Fruit fly (Drosophila melanogaster) whole organism, larva: Measurements from ENCODE around the gene sad.
A peak's percentile ranks its signal among the peaks of the same experiment; 100 is the strongest.

ENCODE experiments used
- noc ChIP-seq: fragments of 200-800 bp; sonication (Bioruptor generic); optimal IDR thresholded peaks from 3 replicates; lab custom pipeline; 2019; ENCODE audit warnings: missing biosample characterization, mild to moderate bottlenecking, missing genetic modification characterization, moderate library complexity

Gene sad

DNA sequence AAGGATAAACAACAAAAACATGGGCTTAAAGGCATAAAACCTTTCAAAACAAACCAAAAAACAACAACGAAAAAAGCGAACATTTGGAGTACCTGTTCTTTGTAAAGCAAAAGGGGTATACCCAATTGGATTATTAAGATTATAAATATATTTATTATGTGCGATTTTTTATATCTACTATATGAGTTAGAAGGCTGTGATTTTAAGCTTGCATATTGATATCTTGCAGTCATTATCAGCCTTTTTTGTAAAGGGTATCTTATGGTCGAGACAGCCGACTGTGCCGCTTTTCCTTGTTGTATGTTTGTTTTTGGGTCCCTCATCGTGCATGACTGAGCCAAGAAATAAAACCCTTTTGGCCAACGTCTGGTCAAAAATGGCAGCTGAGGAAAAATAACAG lies 4.3 kb upstream of the sad start:
- no peak for TF ChIP-seq noc (tag; lab: Kevin White, UChicago)

DNA sequence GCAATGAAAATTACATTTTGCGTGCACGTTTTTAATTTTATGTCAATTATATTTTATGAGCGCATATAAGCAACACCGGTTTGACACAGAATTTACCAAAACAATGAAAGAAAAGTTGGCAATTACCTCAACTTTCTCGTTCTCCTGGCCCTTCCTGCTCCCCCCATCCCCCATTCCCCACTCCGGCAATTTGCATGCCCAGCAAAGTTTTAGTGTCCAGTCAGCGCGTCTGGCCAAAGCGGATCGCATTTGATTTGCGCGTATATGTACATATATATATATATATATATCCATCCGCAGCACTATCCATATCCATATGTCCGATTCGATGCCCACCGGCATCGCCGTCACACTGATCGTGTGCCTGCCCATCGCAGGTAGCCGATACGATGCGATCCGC lies 285 bp upstream of the sad start:
- no peak for TF ChIP-seq noc (tag; lab: Kevin White, UChicago)

DNA sequence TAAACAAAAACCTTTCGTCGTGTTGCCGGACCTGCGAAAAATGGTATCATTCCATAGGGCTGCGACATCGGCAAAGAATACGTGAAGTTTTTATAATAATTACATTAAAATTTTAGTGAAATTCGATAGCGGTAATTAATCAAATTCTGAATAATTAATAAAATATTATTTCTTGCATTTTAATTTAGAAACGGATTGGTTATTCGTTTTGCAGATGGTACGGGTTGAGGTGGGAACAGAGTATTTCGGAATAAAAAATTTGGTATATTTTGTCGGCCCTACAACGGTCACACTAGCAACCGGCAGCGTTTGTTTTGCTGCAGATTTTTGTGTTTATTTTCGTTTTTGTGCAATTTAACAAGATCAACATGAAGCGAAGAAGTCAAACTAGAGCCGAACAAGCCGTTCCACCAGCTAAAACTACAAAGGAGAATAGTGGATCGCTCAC lies 5.5 kb downstream of the sad start, which contains the start of the genes CG6962 and CG31368:
Gene CG6962, minus strand, starts transcription at position 29 of the 448 bp plus-strand sequence.
Gene CG31368, plus strand, starts transcription at position 285 of the 448 bp plus-strand sequence.
- no peak for TF ChIP-seq noc (tag; lab: Kevin White, UChicago)

DNA sequence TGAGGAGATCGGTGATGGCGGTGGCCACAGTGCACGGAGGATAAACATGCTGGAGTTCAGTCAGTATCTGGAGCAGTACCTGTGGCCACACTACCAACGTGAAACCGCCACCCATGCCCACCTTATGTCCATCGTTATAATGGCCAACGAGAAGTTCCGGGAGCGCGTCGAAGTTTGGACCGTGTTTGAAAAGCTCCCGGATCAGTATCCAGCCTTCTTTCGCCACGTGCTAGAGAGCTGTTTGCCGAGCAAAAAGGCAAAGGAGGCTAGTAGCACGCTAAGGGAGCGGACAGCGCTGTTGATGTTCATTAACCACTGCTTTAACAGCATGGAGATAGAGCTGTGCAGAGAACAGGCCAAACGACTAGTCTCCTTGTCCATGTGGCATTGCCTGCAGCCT lies 6.1 kb downstream of the sad start:
- TF ChIP-seq noc (tag; lab: Kevin White, UChicago): no peak

DNA sequence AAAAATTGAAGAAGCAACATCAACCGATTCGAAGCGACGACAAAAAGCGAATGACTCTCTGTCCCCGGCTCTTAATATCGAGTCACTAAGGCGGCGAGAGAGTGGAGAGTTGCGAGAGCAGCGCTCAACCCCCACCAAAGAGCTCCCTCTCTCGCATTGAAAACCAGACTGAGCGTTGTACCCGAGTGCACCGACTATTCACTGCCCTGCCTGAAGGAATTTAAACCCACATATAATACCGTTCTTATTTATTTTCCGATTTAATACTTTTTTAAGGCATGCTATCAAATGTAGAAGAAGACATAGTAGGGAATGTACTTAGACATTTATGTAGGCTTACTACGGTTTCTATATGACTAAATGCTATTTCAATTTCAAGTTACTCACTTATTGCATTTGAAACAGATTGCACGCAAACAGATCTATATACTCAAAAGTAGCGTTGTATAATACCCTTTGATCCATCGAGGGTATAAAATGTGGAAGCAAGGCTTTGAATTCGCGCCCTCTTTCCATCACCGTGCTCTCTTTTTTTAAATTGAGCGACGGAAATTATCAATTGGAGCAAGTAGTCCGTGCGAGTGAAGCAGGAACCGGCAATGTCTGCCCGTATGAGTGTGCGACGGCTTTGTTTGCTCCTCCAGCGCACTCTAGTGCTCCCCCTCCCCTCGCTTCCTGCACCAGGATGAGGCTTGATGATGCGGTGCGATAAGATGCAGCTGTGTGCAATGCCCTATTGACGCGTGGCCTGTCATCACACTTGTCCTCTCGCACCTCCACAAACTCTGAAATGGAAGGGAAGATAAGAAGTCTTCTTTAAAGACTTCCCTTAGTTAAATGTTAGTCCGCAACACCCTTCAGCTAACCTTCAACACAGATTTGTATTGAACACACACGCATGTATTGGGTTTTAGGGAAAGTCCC lies 10.3 kb downstream of the sad start, which contains the start of gene mthl5:
Gene mthl5, minus strand, starts transcription at position 55 of the 924 bp plus-strand sequence.
- peak; percentile 56 for TF ChIP-seq noc (tag; lab: Kevin White, UChicago)

DNA sequence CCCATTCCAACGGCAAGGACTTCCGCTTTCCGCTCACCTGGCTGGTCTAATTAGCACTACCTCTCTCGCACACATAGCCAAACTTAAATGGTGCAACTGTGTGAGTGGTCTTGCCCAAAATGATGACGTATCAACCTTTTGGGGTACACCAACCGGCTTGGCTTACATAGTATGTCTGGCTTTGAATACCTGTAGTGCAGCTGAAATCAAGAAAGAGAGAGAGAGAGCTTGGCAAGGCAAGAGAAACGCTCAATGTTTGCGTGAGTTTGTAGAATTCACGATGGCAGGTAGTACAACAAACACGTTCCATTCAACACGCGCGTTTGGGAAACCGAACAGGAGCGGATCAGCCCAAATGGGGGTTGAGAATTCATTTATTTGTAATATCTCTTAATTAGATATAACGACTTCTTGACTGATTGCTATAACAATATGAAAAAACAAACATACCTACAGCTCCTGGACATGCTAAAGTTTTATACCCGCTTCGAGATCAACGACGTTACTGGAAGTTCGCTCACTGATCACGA lies 11.1 kb downstream of the sad start:
- no peak for TF ChIP-seq noc (tag; lab: Kevin White, UChicago)

DNA sequence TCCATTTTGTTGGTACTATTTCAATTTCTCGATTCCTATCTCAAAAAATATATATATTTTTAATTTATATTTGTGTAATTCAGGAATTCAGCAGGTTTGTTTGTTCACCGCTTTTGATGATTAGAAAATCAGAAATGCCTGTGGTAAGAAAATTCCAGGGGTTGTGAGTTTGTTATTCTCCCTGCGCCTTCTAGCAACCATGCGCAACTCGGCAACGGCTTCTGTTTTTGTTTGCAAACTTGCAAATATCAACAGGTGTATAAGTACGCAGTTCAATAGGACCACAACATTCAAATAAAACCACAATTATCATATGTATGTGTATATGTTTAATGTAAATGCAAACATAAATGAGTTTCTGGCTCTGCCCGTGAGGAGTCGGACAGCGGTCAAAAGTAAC lies 16.2 kb downstream of the sad start, which contains the start of gene Dnali1:
Gene Dnali1, minus strand, starts transcription at position 101 of the 400 bp plus-strand sequence.
- TF ChIP-seq noc (tag; lab: Kevin White, UChicago): no peak

DNA sequence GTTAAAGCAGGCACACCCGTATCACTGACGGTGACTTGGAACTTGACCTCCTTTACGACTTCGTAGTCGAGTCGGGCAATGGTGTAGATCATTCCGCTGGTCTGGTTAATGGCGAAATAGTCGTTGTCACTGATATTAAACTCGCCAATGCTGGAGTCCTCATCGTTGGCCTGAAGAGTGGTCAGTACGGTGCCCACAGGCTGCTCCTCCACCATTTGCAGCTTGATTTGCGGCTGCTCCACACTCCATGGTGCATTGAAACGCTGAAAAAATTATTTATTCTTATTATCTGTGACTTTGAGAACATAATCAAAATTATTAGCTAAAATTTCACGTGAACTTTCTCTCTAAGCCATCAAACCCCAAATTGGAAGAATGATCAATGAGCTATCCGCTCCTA lies 20.2 kb downstream of the sad start, which contains the start of gene CG34307:
Gene CG34307, plus strand, starts transcription at position 301 of the 400 bp plus-strand sequence.
- TF ChIP-seq noc (tag; lab: Kevin White, UChicago): no peak

DNA sequence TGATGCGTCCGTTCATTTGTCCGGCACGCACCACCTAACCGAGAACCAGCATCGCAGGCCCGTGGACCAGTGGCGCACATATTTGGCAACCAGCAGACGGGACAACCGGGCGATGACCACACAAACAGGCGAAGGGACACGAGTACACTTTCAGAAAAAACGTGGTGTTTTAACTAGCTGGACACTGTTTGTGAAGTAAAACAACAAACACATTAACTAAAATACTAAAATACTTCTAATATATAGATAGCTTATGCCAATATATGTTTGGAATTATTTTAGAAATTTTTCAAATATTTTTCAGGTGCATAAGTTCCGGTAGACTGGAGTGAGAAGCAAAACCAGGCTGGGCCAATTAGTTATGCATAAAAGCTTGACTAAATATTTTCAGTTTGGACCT lies 25.9 kb downstream of the sad start:
- no peak for TF ChIP-seq noc (tag; lab: Kevin White, UChicago)

DNA sequence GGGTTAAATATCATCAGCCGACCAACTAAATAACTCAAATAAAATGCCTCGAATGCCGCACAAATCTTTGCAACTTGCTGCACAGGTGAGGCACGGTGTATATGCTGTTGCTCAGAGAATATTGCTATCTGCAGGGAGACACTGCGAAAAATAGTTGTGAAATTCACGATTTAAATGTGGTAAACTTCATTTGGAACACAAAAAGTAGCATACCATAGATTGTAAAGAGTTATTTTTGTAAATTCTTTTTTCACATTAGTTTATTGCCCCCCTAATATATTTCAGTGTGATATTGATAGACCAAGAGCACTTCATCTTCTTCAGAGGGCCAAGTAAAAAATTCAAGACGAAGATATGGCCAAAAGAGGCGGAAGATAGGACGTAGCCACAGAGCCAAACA lies 43.6 kb downstream of the sad start:
- no peak for TF ChIP-seq noc (tag; lab: Kevin White, UChicago)
